Worm (Caenorhabditis elegans) whole organism, L4/young adult: ENCODE data around the gene cdkr-3.

Experiments
- W03F9.2 ChIP-seq: fragments of 150-350 bp; optimal IDR thresholded peaks from 2 replicates; lab custom pipeline; 2014; ENCODE audit warnings: missing biosample characterization, missing genetic modification characterization
- dao-5 ChIP-seq: sonication (generic microtip); optimal IDR thresholded peaks from 2 replicates; lab custom pipeline; 2016; ENCODE audit warnings: missing genotype, missing genetic modification characterization, moderate library complexity, missing compliant biosample characterization
- him-1 ChIP-seq: sonication (generic microtip); optimal IDR thresholded peaks from 2 replicates; lab custom pipeline; 2016; ENCODE audit warnings: missing genotype, missing genetic modification reagents, missing genetic modification characterization, missing compliant biosample characterization

- no peak for TF ChIP-seq him-1 (tag; lab: Kevin White, UChicago)
- no peak for TF ChIP-seq W03F9.2 (tag; lab: Kevin White, UChicago)
- no peak for TF ChIP-seq dao-5 (tag; lab: Kevin White, UChicago)
Measured at ce11 chrV:20266992-20267391, 2.9 kb upstream of the cdkr-3 start, which contains the start of gene mdt-17.
